Worm (Caenorhabditis elegans) whole organism, L4 larva: ENCODE measurements around the gene B0507.2.

Source experiments
- F26F4.8 ChIP-seq: fragments of 200-800 bp; sonication (Bioruptor generic); conservative IDR thresholded peaks from 2 replicates; pipeline ENCODE4 v1.3.6; 2022; ENCODE audit warnings: missing genetic modification characterization, missing compliant biosample characterization
- F49E8.2 ChIP-seq: sonication (generic microtip); optimal IDR thresholded peaks from 2 replicates; lab custom pipeline; 2016; ENCODE audit warnings: missing compliant biosample characterization, mild to moderate bottlenecking, missing genetic modification characterization, borderline replicate concordance
- R02D3.7 ChIP-seq: fragments of 150-350 bp; sonication (generic microtip); optimal IDR thresholded peaks from 3 replicates; lab custom pipeline; 2014; ENCODE audit warnings: missing biosample characterization, missing genetic modification characterization
- T26A8.4 ChIP-seq: fragments of 200-800 bp; sonication (Bioruptor generic); IDR thresholded peaks from 2 replicates; pipeline ENCODE4 v1.3.6; 2022; ENCODE audit warnings: missing genetic modification characterization, missing compliant biosample characterization
- Y105C5A.15 ChIP-seq: fragments of 200-800 bp; sonication (Bioruptor generic); IDR thresholded peaks from 2 replicates; pipeline ENCODE4 v1.3.6; 2022; ENCODE audit warnings: missing genetic modification characterization, missing compliant biosample characterization
- Y48G9A.11 ChIP-seq: fragments of 200-800 bp; sonication (Bioruptor generic); IDR thresholded peaks from 2 replicates; pipeline ENCODE4 v1.3.6; 2022; ENCODE audit warnings: missing genetic modification reagents, missing genetic modification characterization, missing compliant biosample characterization
- Y75B8A.6 ChIP-seq: fragments of 200-800 bp; sonication (Bioruptor generic); IDR thresholded peaks from 2 replicates; pipeline ENCODE4 v1.3.6; 2022; ENCODE audit warnings: missing genetic modification reagents, missing genetic modification characterization, missing compliant biosample characterization
- aha-1 ChIP-seq: fragments of 150-350 bp; peaks from one replicate; lab custom pipeline; 2014; ENCODE audit warnings: missing biosample characterization, missing genetic modification characterization
- ceh-20 ChIP-seq: fragments of 200-800 bp; sonication (Bioruptor generic); IDR thresholded peaks from 2 replicates; pipeline ENCODE4 v1.3.6; 2022; ENCODE audit warnings: missing genetic modification reagents, missing genetic modification characterization, missing compliant biosample characterization
- ceh-28 ChIP-seq: fragments of 150-350 bp; optimal IDR thresholded peaks from 2 replicates; lab custom pipeline; 2014; ENCODE audit warnings: missing biosample characterization, missing genetic modification reagents, missing genetic modification characterization
- ceh-44 ChIP-seq: fragments of 200-800 bp; sonication (Bioruptor generic); IDR thresholded peaks from 2 replicates; pipeline ENCODE4 v1.3.6; 2022; ENCODE audit warnings: missing genetic modification reagents, missing genetic modification characterization, missing compliant biosample characterization
- ceh-82 ChIP-seq: sonication (generic microtip); optimal IDR thresholded peaks from 2 replicates; lab custom pipeline; 2017; ENCODE audit warnings: missing biosample characterization, missing genetic modification characterization
- cey-2 ChIP-seq: sonication (generic microtip); optimal IDR thresholded peaks from 3 replicates; lab custom pipeline; 2017; ENCODE audit warnings: missing genetic modification characterization, mild to moderate bottlenecking, missing compliant biosample characterization, antibody characterized with exemption, borderline replicate concordance; ENCODE audit not compliant: insufficient read depth
- ctbp-1 ChIP-seq: fragments of 200-800 bp; sonication (Bioruptor generic); IDR thresholded peaks from 2 replicates; pipeline ENCODE4 v1.3.6; 2022; ENCODE audit warnings: missing genetic modification reagents, missing genetic modification characterization, missing compliant biosample characterization
- daf-16 ChIP-seq, 3 experiments: sonication (generic microtip); optimal IDR thresholded peaks; 2 replicates each; lab custom pipeline; 2016 to 2017; ENCODE audit warnings: missing genetic modification characterization in 3 of 3, missing genetic modification reagents in 3 of 3, mild to moderate bottlenecking in 2 of 3, missing compliant biosample characterization in 2 of 3, missing biosample characterization in 1 of 3, moderate library complexity in 1 of 3
- daf-19 ChIP-seq: fragments of 200-800 bp; sonication (Bioruptor generic); conservative IDR thresholded peaks from 2 replicates; pipeline ENCODE4 v1.3.6; 2022; ENCODE audit warnings: missing genetic modification characterization, missing compliant biosample characterization
- daf-8 ChIP-seq: fragments of 200-800 bp; sonication (Bioruptor generic); IDR thresholded peaks from 2 replicates; pipeline ENCODE4 v1.3.6; 2022; ENCODE audit warnings: missing genetic modification characterization, missing compliant biosample characterization
- dmd-6 ChIP-seq: fragments of 200-800 bp; sonication (Bioruptor generic); IDR thresholded peaks from 2 replicates; pipeline ENCODE4 v1.3.6; 2022; ENCODE audit warnings: missing genetic modification reagents, missing genetic modification characterization, missing compliant biosample characterization
- dmd-8 ChIP-seq: fragments of 200-800 bp; sonication (Bioruptor generic); IDR thresholded peaks from 2 replicates; pipeline ENCODE4 v1.3.6; 2022; ENCODE audit warnings: missing genetic modification characterization, missing compliant biosample characterization
- fkh-10 ChIP-seq: fragments of 150-350 bp; optimal IDR thresholded peaks from 2 replicates; lab custom pipeline; 2014; ENCODE audit warnings: missing biosample characterization, missing genetic modification reagents, missing genetic modification characterization
- hif-1 ChIP-seq, 2 experiments: sonication (generic microtip); optimal IDR thresholded peaks; 2 replicates each; lab custom pipeline; 2016 to 2017; ENCODE audit warnings: missing compliant biosample characterization in 2 of 2, missing genetic modification characterization in 2 of 2, missing genetic modification reagents in 2 of 2, missing genotype in 2 of 2, mild to moderate bottlenecking in 1 of 2
- lin-29 ChIP-seq: fragments of 200-800 bp; sonication (Bioruptor generic); IDR thresholded peaks from 2 replicates; pipeline ENCODE4 v1.3.6; 2022; ENCODE audit warnings: missing genetic modification reagents, missing genetic modification characterization, missing compliant biosample characterization
- lin-38 ChIP-seq: fragments of 200-800 bp; sonication (Bioruptor generic); IDR thresholded peaks from 2 replicates; pipeline ENCODE4 v1.3.6; 2022; ENCODE audit warnings: missing genetic modification reagents, missing genetic modification characterization, missing compliant biosample characterization
- lin-39 ChIP-seq: fragments of 150-350 bp; optimal IDR thresholded peaks from 2 replicates; lab custom pipeline; 2014; ENCODE audit warnings: missing biosample characterization, missing genetic modification reagents, missing genetic modification characterization
- lir-3 ChIP-seq: sonication (generic microtip); optimal IDR thresholded peaks from 2 replicates; lab custom pipeline; 2016; ENCODE audit warnings: mild to moderate bottlenecking, missing genetic modification characterization, missing compliant biosample characterization
- mdl-1 ChIP-seq, 2 experiments: fragments of 150-350 bp in 1 of 2; sonication (generic microtip) in 1 of 2; optimal IDR thresholded peaks; 2 replicates each; lab custom pipeline; 2014 to 2017; ENCODE audit warnings: missing biosample characterization in 2 of 2, missing genetic modification characterization in 2 of 2
- mep-1 ChIP-seq: fragments of 150-350 bp; sonication (generic microtip); optimal IDR thresholded peaks from 3 replicates; lab custom pipeline; 2014; ENCODE audit warnings: missing biosample characterization, missing genetic modification characterization
- nhr-25 ChIP-seq: sonication (generic microtip); optimal IDR thresholded peaks from 2 replicates; lab custom pipeline; 2017; ENCODE audit warnings: missing genetic modification characterization, mild to moderate bottlenecking, missing compliant biosample characterization, antibody characterized with exemption, moderate library complexity, borderline replicate concordance; ENCODE audit not compliant: insufficient read depth
- nhr-6 ChIP-seq: fragments of 150-350 bp; optimal IDR thresholded peaks from 2 replicates; lab custom pipeline; 2014; ENCODE audit warnings: missing biosample characterization, missing genetic modification characterization
- pha-4 ChIP-seq, 2 experiments: fragments of 150-350 bp in 1 of 2; fragments of 200-800 bp in 1 of 2; sonication (Bioruptor generic) in 1 of 2; IDR thresholded peaks in 1 of 2; optimal IDR thresholded peaks in 1 of 2; 2 replicates each; pipeline versions ENCODE4 v1.3.6 to Lab custom; 2014 to 2022; ENCODE audit warnings: missing genetic modification characterization in 2 of 2, missing genetic modification reagents in 2 of 2, missing biosample characterization in 1 of 2, missing compliant biosample characterization in 1 of 2
- php-3 ChIP-seq: fragments of 200-800 bp; sonication (Bioruptor generic); IDR thresholded peaks from 2 replicates; pipeline ENCODE4 v1.3.6; 2022; ENCODE audit warnings: missing genetic modification reagents, missing genetic modification characterization, missing compliant biosample characterization
- pqm-1 ChIP-seq: sonication (generic microtip); optimal IDR thresholded peaks from 2 replicates; lab custom pipeline; 2017; ENCODE audit warnings: missing biosample characterization, missing genetic modification characterization
- rbr-2 ChIP-seq: sonication (generic microtip); optimal IDR thresholded peaks from 2 replicates; lab custom pipeline; 2016; ENCODE audit warnings: missing genotype, missing genetic modification characterization, missing compliant biosample characterization
- saeg-2 ChIP-seq: fragments of 200-800 bp; sonication (Bioruptor generic); IDR thresholded peaks from 2 replicates; pipeline ENCODE4 v1.3.6; 2022; ENCODE audit warnings: missing genetic modification reagents, missing genetic modification characterization, missing compliant biosample characterization
- sdz-12 ChIP-seq: fragments of 200-800 bp; sonication (Bioruptor generic); optimal IDR thresholded peaks from 2 replicates; lab custom pipeline; 2018; ENCODE audit warnings: mild to moderate bottlenecking, missing genetic modification characterization, missing compliant biosample characterization
- snpc-1.2 ChIP-seq: fragments of 200-800 bp; sonication (Bioruptor generic); IDR thresholded peaks from 2 replicates; pipeline ENCODE4 v1.3.6; 2022; ENCODE audit warnings: missing genetic modification reagents, missing genetic modification characterization, missing compliant biosample characterization
- snpc-4 ChIP-seq: fragments of 150-350 bp; optimal IDR thresholded peaks from 2 replicates; lab custom pipeline; 2014; ENCODE audit warnings: missing biosample characterization, missing genetic modification characterization
- tag-97 ChIP-seq: fragments of 200-800 bp; sonication (Bioruptor generic); IDR thresholded peaks from 2 replicates; pipeline ENCODE4 v1.3.6; 2022; ENCODE audit warnings: missing genetic modification characterization, missing compliant biosample characterization
- unc-62 ChIP-seq, 3 experiments: fragments of 150-350 bp in 1 of 3; sonication (generic microtip); optimal IDR thresholded peaks in 2 of 3; peaks in 1 of 3; 1 replicate in 1 of 3; 2 replicates in 2 of 3; lab custom pipeline; 2014 to 2017; ENCODE audit warnings: missing biosample characterization in 3 of 3, missing genetic modification characterization in 3 of 3, missing genetic modification reagents in 3 of 3, missing genotype in 1 of 3
- vab-7 ChIP-seq: fragments of 200-800 bp; sonication (Bioruptor generic); IDR thresholded peaks from 2 replicates; pipeline ENCODE4 v1.3.6; 2022; ENCODE audit warnings: missing genetic modification reagents, missing genetic modification characterization, missing compliant biosample characterization
- zfp-2 ChIP-seq: sonication (generic microtip); optimal IDR thresholded peaks from 2 replicates; lab custom pipeline; 2016; ENCODE audit warnings: mild to moderate bottlenecking, missing genetic modification characterization, missing compliant biosample characterization
- zfp-3 ChIP-seq: fragments of 200-800 bp; sonication (Bioruptor generic); conservative IDR thresholded peaks from 2 replicates; pipeline ENCODE4 v1.3.6; 2022; ENCODE audit warnings: missing genetic modification reagents, missing genetic modification characterization, missing compliant biosample characterization
- zip-11 ChIP-seq: fragments of 200-800 bp; sonication (Bioruptor generic); IDR thresholded peaks from 2 replicates; pipeline ENCODE4 v1.3.6; 2022; ENCODE audit warnings: missing genetic modification characterization, missing compliant biosample characterization
- ztf-7 ChIP-seq: fragments of 150-350 bp; optimal IDR thresholded peaks from 2 replicates; lab custom pipeline; 2014; ENCODE audit warnings: missing biosample characterization, missing genetic modification characterization

Gene B0507.2

DNA sequence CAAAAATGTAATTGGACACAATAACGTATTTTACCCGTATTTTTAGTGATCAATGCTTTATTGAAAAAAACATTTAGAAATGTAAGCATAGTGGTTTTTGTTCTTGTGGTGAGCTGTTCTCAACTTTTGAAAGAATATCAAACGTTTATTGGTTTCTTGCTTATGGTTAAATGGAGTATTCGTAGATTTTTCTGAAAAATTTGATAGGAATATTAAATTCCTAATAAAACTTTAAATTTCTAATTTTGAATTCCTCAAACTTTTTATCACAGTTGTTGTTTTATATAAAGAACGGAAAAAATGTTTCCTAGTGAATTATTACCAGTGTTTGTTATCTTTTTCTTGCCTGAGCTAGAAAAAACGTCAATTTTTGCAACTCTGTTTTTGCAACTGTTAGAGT is 20.7 kb upstream of the B0507.2 start, which contains the start of gene B0507.5:
TSS of gene B0507.5 (plus strand) at position 301 of the 400 bp plus-strand sequence.
- TF ChIP-seq lir-3 (tag; lab: Kevin White, UChicago) (no peak), zip-11 (GFP tag; lab: Robert Waterston, UW) (no peak), daf-16 (GFP tag; optimal IDR thresholded peaks at IDR 0.05; lab: Kevin White, UChicago) (no peak), daf-16 (tag; optimal IDR thresholded peaks at IDR 0.05; lab: Kevin White, UChicago) (no peak), lin-39 (no peak), php-3 (GFP tag; lab: Robert Waterston, UW) (no peak), dmd-8 (GFP tag; lab: Robert Waterston, UW) (no peak), cey-2 (tag; lab: Kevin White, UChicago) (no peak), aha-1 (no peak), zfp-3 (GFP tag; lab: Robert Waterston, UW) (no peak), ceh-28 (tag; lab: Kevin White, UChicago) (no peak), ceh-20 (no peak), mdl-1 (tag; optimal IDR thresholded peaks at IDR 0.05; lab: Kevin White, UChicago) (no peak), unc-62 (GFP tag; optimal IDR thresholded peaks at IDR 0.05 in 1 of 2; lab: Kevin White, UChicago) (no peak), unc-62 (tag; optimal IDR thresholded peaks at IDR 0.05; lab: Kevin White, UChicago) (no peak), lin-29 (GFP tag; lab: Robert Waterston, UW) (no peak), T26A8.4 (GFP tag; lab: Robert Waterston, UW) (no peak), daf-19 (no peak), nhr-25 (tag; lab: Kevin White, UChicago) (no peak)

DNA sequence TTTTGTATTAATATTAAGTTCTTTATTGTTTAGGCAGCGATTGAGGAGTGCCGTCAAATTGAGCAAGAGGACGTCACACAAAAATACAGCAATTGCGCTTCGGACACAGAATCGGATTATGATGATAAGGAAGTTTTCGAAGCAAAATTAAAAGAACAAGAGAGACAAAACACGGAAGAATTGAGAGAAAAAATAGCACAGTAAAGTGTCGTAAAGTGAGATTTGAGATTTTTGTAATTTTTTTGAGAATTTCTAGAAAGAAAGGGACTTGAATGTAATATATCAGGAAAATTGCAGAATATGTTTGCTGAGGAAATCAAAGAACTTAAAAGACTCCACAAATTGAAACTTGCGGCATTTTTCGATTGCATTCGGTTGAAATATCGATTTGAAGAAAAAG is 19.5 kb upstream of the B0507.2 start, which contains the start of gene B0507.4:
TSS of gene B0507.4 (plus strand) at position 301 of the 400 bp plus-strand sequence.
- TF ChIP-seq snpc-1.2 (GFP tag; lab: Robert Waterston, UW) (no peak), ceh-20 (no peak), saeg-2 (no peak), mdl-1 (tag; optimal IDR thresholded peaks at IDR 0.05; lab: Kevin White, UChicago) (no peak), unc-62 (GFP tag; optimal IDR thresholded peaks at IDR 0.05 in 1 of 2; lab: Kevin White, UChicago) (no peak), unc-62 (tag; optimal IDR thresholded peaks at IDR 0.05; lab: Kevin White, UChicago) (no peak)

DNA sequence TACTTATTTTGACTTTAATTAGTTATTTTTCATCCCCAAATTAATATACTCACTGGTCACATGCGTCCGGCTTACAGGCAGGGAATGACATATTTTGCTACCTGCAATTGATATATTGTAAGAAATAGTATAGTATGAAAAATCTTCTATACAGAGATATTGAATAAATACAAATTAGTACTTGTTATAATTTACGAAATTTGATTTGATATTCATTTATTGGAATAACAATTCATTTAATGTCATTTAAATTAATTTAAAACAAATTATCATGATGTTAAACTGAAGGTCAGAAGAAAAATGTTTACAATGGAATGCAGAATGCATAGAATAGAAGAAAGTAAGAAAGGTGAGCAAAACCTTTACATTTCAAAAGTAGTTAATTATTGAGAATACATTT is 15.5 kb upstream of the B0507.2 start, which contains the start of gene B0507.7:
TSS of gene B0507.7 (minus strand) at position 101 of the 400 bp plus-strand sequence.
- no peak for TF ChIP-seq pha-4 (GFP tag; IDR thresholded peaks at IDR 0.05; lab: Robert Waterston, UW)
- no peak for TF ChIP-seq pha-4 (tag; optimal IDR thresholded peaks at IDR 0.05; lab: Kevin White, UChicago)
- TF ChIP-seq dmd-6 (GFP tag; lab: Robert Waterston, UW): no peak
- no peak for TF ChIP-seq pqm-1 (tag; lab: Kevin White, UChicago)
- TF ChIP-seq zip-11 (GFP tag; lab: Robert Waterston, UW): no peak
- no peak for TF ChIP-seq dmd-8 (GFP tag; lab: Robert Waterston, UW)
- no peak for TF ChIP-seq saeg-2
- no peak for TF ChIP-seq Y75B8A.6
- TF ChIP-seq F49E8.2 (tag; lab: Kevin White, UChicago): no peak
- TF ChIP-seq nhr-6 (tag; lab: Kevin White, UChicago): no peak
- TF ChIP-seq fkh-10: no peak
- TF ChIP-seq ceh-44 (GFP tag; lab: Robert Waterston, UW): no peak
- TF ChIP-seq T26A8.4 (GFP tag; lab: Robert Waterston, UW): no peak
- TF ChIP-seq mep-1 (tag; lab: Kevin White, UChicago): no peak
- TF ChIP-seq tag-97 (GFP tag; lab: Robert Waterston, UW): no peak
- no peak for TF ChIP-seq php-3 (GFP tag; lab: Robert Waterston, UW)
- TF ChIP-seq, all 104 proteins: peak for 0

DNA sequence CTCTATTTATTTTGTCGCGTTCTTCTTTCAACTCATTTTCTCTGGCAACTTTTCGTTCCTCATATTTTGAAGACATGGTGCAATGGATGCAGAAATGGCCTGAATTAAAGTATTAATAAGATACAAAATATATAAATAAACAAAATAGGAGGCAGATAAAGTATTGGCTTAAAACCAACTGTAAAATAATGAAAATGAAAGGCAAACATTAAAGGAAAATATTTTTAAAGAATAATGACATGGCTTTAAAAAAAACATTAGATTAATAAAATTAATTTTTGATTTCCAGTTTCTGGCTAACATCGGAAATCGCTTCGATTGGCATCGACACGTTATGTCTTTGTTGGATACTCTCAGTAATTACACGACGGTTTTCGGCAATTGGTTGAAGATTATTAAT is 13.7 kb upstream of the B0507.2 start, which contains the start of gene ddn-1:
TSS of gene ddn-1 (minus strand) at position 101 of the 400 bp plus-strand sequence.
- TF ChIP-seq ctbp-1 (GFP tag; lab: Robert Waterston, UW) (no peak), aha-1 (no peak), vab-7 (no peak), daf-8 (no peak), snpc-1.2 (GFP tag; lab: Robert Waterston, UW) (no peak), lin-38 (GFP tag; lab: Robert Waterston, UW) (no peak), snpc-4 (tag; lab: Kevin White, UChicago) (no peak), sdz-12 (no peak), Y48G9A.11 (no peak), zfp-2 (tag; lab: Kevin White, UChicago) (no peak), Y105C5A.15 (GFP tag; lab: Robert Waterston, UW) (no peak), ceh-82 (tag; lab: Kevin White, UChicago) (no peak), rbr-2 (tag; lab: Kevin White, UChicago) (no peak), F26F4.8 (no peak), ztf-7 (tag; lab: Kevin White, UChicago) (no peak), R02D3.7 (tag; lab: Kevin White, UChicago) (no peak), hif-1 (tag; optimal IDR thresholded peaks at IDR 0.05; lab: Kevin White, UChicago) (no peak)
